Worm (Caenorhabditis elegans) whole organism, L1 larva: Measurements from ENCODE around the gene srh-28.

Experiments
- C04F5.9 ChIP-seq: sonication (generic microtip); optimal IDR thresholded peaks from 2 replicates; lab custom pipeline; 2016; ENCODE audit warnings: missing genetic modification characterization, missing compliant biosample characterization
- dpl-1 ChIP-seq, 3 experiments: fragments of 150-350 bp in 2 of 3; sonication (generic microtip) in 1 of 3; optimal IDR thresholded peaks; 2 replicates each; lab custom pipeline; 2014 to 2017; ENCODE audit warnings: missing biosample characterization in 3 of 3, missing genetic modification characterization in 3 of 3, missing genetic modification reagents in 3 of 3
- elt-2 ChIP-seq: sonication (generic microtip); optimal IDR thresholded peaks from 2 replicates; lab custom pipeline; 2016; ENCODE audit warnings: missing genetic modification characterization, mild to moderate bottlenecking, inconsistent platforms, missing compliant biosample characterization, missing genetic modification reagents
- lin-39 ChIP-seq: fragments of 150-350 bp; optimal IDR thresholded peaks from 2 replicates; lab custom pipeline; 2014; ENCODE audit warnings: missing biosample characterization, missing genetic modification reagents, missing genetic modification characterization
- mdl-1 ChIP-seq, 2 experiments: fragments of 150-350 bp; optimal IDR thresholded peaks; 2 replicates each; lab custom pipeline; 2014 to 2017; ENCODE audit warnings: missing biosample characterization in 2 of 2, missing genetic modification characterization in 2 of 2, inconsistent platforms in 1 of 2
- nhr-11 ChIP-seq: fragments of 150-350 bp; optimal IDR thresholded peaks from 2 replicates; lab custom pipeline; 2014; ENCODE audit warnings: missing biosample characterization, missing genetic modification characterization
- nhr-76 ChIP-seq: sonication (generic microtip); optimal IDR thresholded peaks from 2 replicates; lab custom pipeline; 2017; ENCODE audit warnings: missing biosample characterization, missing genetic modification characterization
- nhr-90 ChIP-seq: sonication (generic microtip); optimal IDR thresholded peaks from 2 replicates; lab custom pipeline; 2016; ENCODE audit warnings: mild to moderate bottlenecking, missing genetic modification characterization, missing compliant biosample characterization; ENCODE audit not compliant: poor library complexity
- rnt-1 ChIP-seq: sonication (generic microtip); optimal IDR thresholded peaks from 2 replicates; lab custom pipeline; 2016; ENCODE audit warnings: mild to moderate bottlenecking, missing genetic modification characterization, moderate library complexity, missing compliant biosample characterization
- sptf-1 ChIP-seq: fragments of 150-350 bp; optimal IDR thresholded peaks from 2 replicates; lab custom pipeline; 2014; ENCODE audit warnings: missing biosample characterization, missing genetic modification characterization
- tbx-2 ChIP-seq: sonication (generic microtip); optimal IDR thresholded peaks from 2 replicates; lab custom pipeline; 2016; ENCODE audit warnings: missing genetic modification characterization, missing compliant biosample characterization
- unc-62 ChIP-seq: fragments of 150-350 bp; optimal IDR thresholded peaks from 2 replicates; lab custom pipeline; 2014; ENCODE audit warnings: missing biosample characterization, missing genetic modification reagents, missing genetic modification characterization
- unc-86 ChIP-seq: sonication (generic microtip); optimal IDR thresholded peaks from 2 replicates; lab custom pipeline; 2016; ENCODE audit warnings: missing genetic modification characterization, missing compliant biosample characterization

ce11 chrV:6731594-6731993 is 44.0 kb downstream of the srh-28 start, which contains the start of gene grl-9:
- TF ChIP-seq C04F5.9 (tag; lab: Kevin White, UChicago) (no peak), mdl-1 (tag; optimal IDR thresholded peaks at IDR 0.05; lab: Kevin White, UChicago) (no peak), rnt-1 (no peak), dpl-1 (GFP tag; optimal IDR thresholded peaks at IDR 0.05; lab: Kevin White, UChicago) (no peak), sptf-1 (tag; lab: Kevin White, UChicago) (no peak), unc-62 (GFP tag; lab: Kevin White, UChicago) (no peak), lin-39 (tag; lab: Kevin White, UChicago) (no peak), nhr-76 (tag; lab: Kevin White, UChicago) (no peak), nhr-90 (no peak), tbx-2 (tag; lab: Kevin White, UChicago) (no peak), elt-2 (tag; lab: Kevin White, UChicago) (no peak), nhr-11 (tag; lab: Kevin White, UChicago) (no peak), unc-86 (tag; lab: Kevin White, UChicago) (no peak)
